Fruit fly (Drosophila melanogaster) whole organism, adult: ENCODE data around the gene CG2747.

Source experiments
- CG11617 ChIP-seq: fragments of 200-800 bp; sonication (Bioruptor generic); optimal IDR thresholded peaks from 2 replicates; lab custom pipeline; 2017; ENCODE audit warnings: mild to moderate bottlenecking, missing biosample characterization, missing genetic modification reagents, missing genetic modification characterization
- CG12768 ChIP-seq: fragments of 200-800 bp; sonication (Bioruptor generic); optimal IDR thresholded peaks from 2 replicates; lab custom pipeline; 2017; ENCODE audit warnings: missing biosample characterization, missing genetic modification characterization, mild to moderate bottlenecking, moderate library complexity, missing genetic modification reagents
- CG14711 ChIP-seq: fragments of 200-800 bp; sonication (Bioruptor generic); optimal IDR thresholded peaks from 2 replicates; lab custom pipeline; 2018; ENCODE audit warnings: missing biosample characterization, mild to moderate bottlenecking, missing genetic modification characterization, moderate library complexity
- CG1620 ChIP-seq: fragments of 200-800 bp; sonication (Bioruptor generic); optimal IDR thresholded peaks from 2 replicates; lab custom pipeline; 2016; ENCODE audit warnings: missing biosample characterization, missing genetic modification characterization
- CG33017 ChIP-seq: fragments of 200-800 bp; sonication (Bioruptor generic); optimal IDR thresholded peaks from 2 replicates; lab custom pipeline; 2018; ENCODE audit warnings: missing biosample characterization, mild to moderate bottlenecking, missing genetic modification characterization, moderate library complexity
- CG5204 ChIP-seq: fragments of 200-800 bp; sonication (Bioruptor generic); optimal IDR thresholded peaks from 2 replicates; lab custom pipeline; 2016; ENCODE audit warnings: missing biosample characterization, missing genetic modification characterization
- CG7045 ChIP-seq: fragments of 200-800 bp; sonication (Bioruptor generic); optimal IDR thresholded peaks from 2 replicates; lab custom pipeline; 2017; ENCODE audit warnings: missing biosample characterization, mild to moderate bottlenecking, missing genetic modification characterization
- CG7101 ChIP-seq: fragments of 200-800 bp; sonication (Bioruptor generic); optimal IDR thresholded peaks from 2 replicates; lab custom pipeline; 2018; ENCODE audit warnings: missing biosample characterization, mild to moderate bottlenecking, missing genetic modification characterization, moderate library complexity
- Clk ChIP-seq: fragments of 200-800 bp; sonication (Bioruptor generic); optimal IDR thresholded peaks from 2 replicates; lab custom pipeline; 2017; ENCODE audit warnings: missing biosample characterization, missing genetic modification characterization
- Crg-1 ChIP-seq: fragments of 200-800 bp; sonication (Bioruptor generic); optimal IDR thresholded peaks from 2 replicates; lab custom pipeline; 2016; ENCODE audit warnings: missing biosample characterization, missing genetic modification characterization
- Hr96 ChIP-seq: fragments of 200-800 bp; sonication (Bioruptor generic); optimal IDR thresholded peaks from 2 replicates; lab custom pipeline; 2016; ENCODE audit warnings: missing biosample characterization, missing genetic modification characterization
- Mnt ChIP-seq: fragments of 200-800 bp; sonication (Bioruptor generic); optimal IDR thresholded peaks from 2 replicates; lab custom pipeline; 2016; ENCODE audit warnings: missing biosample characterization, mild to moderate bottlenecking, missing genetic modification characterization
- bab1 ChIP-seq: fragments of 200-800 bp; sonication (Bioruptor generic); optimal IDR thresholded peaks from 3 replicates; lab custom pipeline; 2019; ENCODE audit warnings: missing biosample characterization, mild to moderate bottlenecking, missing genetic modification characterization, moderate library complexity
- cic ChIP-seq: fragments of 200-800 bp; sonication (Bioruptor generic); optimal IDR thresholded peaks from 2 replicates; lab custom pipeline; 2017; ENCODE audit warnings: missing biosample characterization, mild to moderate bottlenecking, missing genetic modification characterization, moderate library complexity
- cnc ChIP-seq, 2 experiments: fragments of >200 bp; optimal IDR thresholded peaks; 2 replicates each; lab custom pipeline; 2017
- ovo ChIP-seq: fragments of 200-800 bp; sonication (Bioruptor generic); optimal IDR thresholded peaks from 2 replicates; lab custom pipeline; 2016; ENCODE audit warnings: missing biosample characterization, missing genetic modification characterization
- pad ChIP-seq: fragments of 200-800 bp; sonication (Bioruptor generic); optimal IDR thresholded peaks from 3 replicates; lab custom pipeline; 2017; ENCODE audit warnings: missing biosample characterization, missing genetic modification characterization, mild to moderate bottlenecking, moderate library complexity, missing genetic modification reagents
- tj ChIP-seq: fragments of 200-800 bp; sonication (Bioruptor generic); optimal IDR thresholded peaks from 3 replicates; lab custom pipeline; 2017; ENCODE audit warnings: missing biosample characterization, mild to moderate bottlenecking, missing genetic modification characterization, moderate library complexity
- toe ChIP-seq: fragments of 200-800 bp; sonication (Bioruptor generic); optimal IDR thresholded peaks from 2 replicates; lab custom pipeline; 2016; ENCODE audit warnings: missing biosample characterization, missing genetic modification characterization

CG2747 gene

DNA sequence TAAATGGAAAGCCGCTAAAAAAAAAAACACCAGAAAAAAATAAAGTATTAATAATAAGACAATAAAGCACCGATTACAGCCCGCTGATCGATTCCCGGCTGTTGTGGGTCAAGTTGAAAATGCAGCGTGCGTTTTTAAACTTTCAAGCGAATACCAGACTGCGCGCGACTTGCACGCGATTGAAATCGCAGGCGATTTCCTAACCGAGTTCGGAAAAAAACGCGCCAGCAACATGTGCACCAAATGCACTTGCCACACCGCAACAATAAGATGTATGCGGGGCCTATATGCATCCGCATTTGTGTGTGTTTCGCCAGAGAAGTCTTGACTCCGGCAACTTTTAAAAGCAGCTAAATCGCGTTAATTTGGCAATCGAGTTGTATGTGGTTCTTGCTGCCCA, 39.1 kb downstream of the CG2747 start:
- TF ChIP-seq toe (GFP tag; lab: Kevin White, UChicago) (no peak), Clk (GFP tag; lab: Kevin White, UChicago) (no peak), CG5204 (GFP tag; lab: Kevin White, UChicago) (no peak), CG7045 (GFP tag; lab: Kevin White, UChicago) (no peak), CG14711 (tag; lab: Kevin White, UChicago) (no peak), CG33017 (tag; lab: Kevin White, UChicago) (no peak), tj (GFP tag; lab: Kevin White, UChicago) (no peak), bab1 (GFP tag; lab: Kevin White, UChicago) (no peak), Hr96 (GFP tag; lab: Kevin White, UChicago) (no peak)

DNA sequence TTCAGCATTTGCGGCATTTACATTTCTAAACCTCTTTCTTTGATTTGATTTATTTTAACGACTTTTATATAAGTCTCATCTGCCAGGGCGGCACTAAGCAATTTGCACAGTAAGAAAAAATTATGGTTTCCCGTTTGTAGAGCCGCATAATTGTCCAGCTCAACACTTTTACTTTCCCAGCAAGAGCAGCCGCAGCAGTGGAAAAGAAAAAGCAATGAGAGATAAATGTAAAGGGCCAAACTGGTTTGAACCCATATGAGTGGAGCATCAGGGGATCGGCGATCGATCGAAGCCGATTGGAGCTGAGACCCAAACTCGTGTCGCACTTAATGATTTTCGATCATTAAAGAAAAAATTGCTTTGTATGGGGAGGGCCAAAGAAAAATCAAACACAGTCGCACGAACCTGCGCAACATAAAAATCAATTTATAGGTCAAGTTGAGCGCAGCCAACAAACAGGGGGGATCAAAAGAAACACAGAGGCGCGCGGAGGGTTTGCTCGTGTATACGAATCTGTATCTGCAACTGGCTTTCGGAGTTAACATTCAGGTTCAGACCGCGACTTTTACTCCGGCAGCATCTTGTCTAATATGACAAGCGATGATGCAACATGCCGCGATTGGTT, 39.7 kb downstream of the CG2747 start:
- TF ChIP-seq CG12768 (no peak), CG7101 (no peak), CG14711 (tag; lab: Kevin White, UChicago) (no peak), bab1 (GFP tag; lab: Kevin White, UChicago) (no peak), tj (GFP tag; lab: Kevin White, UChicago) (no peak), pad (GFP tag; lab: Kevin White, UChicago) (no peak), cic (no peak)

DNA sequence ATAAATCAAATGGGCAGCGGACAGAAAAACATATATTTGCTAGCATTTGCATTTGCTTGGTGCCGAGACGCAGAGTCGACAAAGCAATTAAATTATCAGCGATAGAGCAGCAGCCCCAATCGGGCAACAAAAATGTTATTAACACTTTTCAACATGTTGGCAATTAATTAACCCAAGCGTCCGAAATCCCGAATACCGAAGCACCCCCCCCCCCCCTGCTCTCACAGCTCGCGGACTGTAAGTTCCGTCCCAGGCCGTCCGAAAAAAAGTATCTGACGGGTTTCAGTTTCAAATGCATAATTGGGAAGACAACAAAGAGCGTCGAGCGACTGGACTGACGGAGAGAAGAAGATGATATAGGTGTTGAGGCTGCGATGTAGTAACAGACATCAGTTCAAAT, 40.3 kb downstream of the CG2747 start:
- no peak for TF ChIP-seq cic
- TF ChIP-seq CG5204 (GFP tag; lab: Kevin White, UChicago) = no peak
- no peak for TF ChIP-seq pad (GFP tag; lab: Kevin White, UChicago)
- no peak for TF ChIP-seq CG14711 (tag; lab: Kevin White, UChicago)
- no peak for TF ChIP-seq Hr96 (GFP tag; lab: Kevin White, UChicago)
- no peak for TF ChIP-seq ovo (GFP tag; lab: Kevin White, UChicago)
- no peak for TF ChIP-seq CG7045 (GFP tag; lab: Kevin White, UChicago)
- no peak for TF ChIP-seq tj (GFP tag; lab: Kevin White, UChicago)
- TF ChIP-seq CG7101 = no peak
- TF ChIP-seq Crg-1 (GFP tag; lab: Kevin White, UChicago) = no peak
- no peak for TF ChIP-seq toe (GFP tag; lab: Kevin White, UChicago)
- TF ChIP-seq CG11617 (GFP tag; lab: Kevin White, UChicago) = no peak
- TF ChIP-seq Clk (GFP tag; lab: Kevin White, UChicago) = no peak

DNA sequence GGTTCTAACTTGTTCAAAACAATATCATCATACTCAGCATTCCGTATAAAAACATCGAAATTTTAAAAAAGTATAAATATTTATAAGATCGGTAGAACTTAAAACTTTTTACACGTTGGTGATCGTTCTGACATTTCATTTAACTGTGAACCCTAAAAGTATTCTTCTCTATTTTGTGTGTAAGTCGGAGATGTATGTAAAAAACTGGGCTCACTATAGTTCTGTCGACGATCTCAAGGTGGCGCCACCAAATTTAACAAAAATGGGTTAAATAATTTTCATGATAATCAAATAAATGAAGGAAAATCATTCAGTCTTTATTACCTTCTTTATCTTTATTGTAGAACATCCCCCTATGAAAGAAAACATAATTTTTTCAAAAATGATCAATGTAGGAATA, 49.2 kb downstream of the CG2747 start:
- TF ChIP-seq ovo (GFP tag; lab: Kevin White, UChicago) = no peak
- peak; percentile 52 for TF ChIP-seq bab1 (GFP tag; lab: Kevin White, UChicago)
- TF ChIP-seq cnc (optimal IDR thresholded peaks at IDR 0.05; lab: Kevin White, UChicago) = no peak

DNA sequence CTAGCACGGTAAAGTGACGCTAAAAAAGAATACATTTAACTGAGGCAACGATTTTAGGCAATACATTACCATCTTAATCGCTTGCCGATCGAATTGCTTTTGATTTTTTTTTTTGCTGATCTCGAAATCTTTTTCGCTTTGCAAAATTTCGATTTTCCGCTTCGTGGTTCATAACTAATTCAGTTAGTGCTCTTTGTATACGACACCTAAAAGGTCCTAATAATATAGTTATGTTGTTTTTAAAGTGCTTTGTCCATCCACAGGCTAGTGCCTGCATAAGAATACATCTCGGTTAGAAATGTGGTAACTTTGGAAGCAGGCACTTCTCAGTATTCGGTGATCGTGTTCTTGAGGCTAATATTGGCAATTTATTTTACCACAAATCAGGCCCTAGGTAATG, 50.4 kb downstream of the CG2747 start, which contains the start of gene Sfp84E:
Gene Sfp84E (minus strand): TSS at position 101 of the 400 bp plus-strand sequence.
- TF ChIP-seq CG5204 (GFP tag; lab: Kevin White, UChicago) (no peak), CG7045 (GFP tag; lab: Kevin White, UChicago) (no peak), tj (GFP tag; lab: Kevin White, UChicago) (no peak), CG1620 (GFP tag; lab: Kevin White, UChicago) (no peak), CG7101 (no peak), Hr96 (GFP tag; lab: Kevin White, UChicago) (no peak), pad (GFP tag; lab: Kevin White, UChicago) (no peak), CG12768 (no peak), cic (no peak), CG14711 (tag; lab: Kevin White, UChicago) (no peak), CG11617 (GFP tag; lab: Kevin White, UChicago) (no peak), Mnt (GFP tag; lab: Kevin White, UChicago) (no peak), Crg-1 (GFP tag; lab: Kevin White, UChicago) (no peak), Clk (GFP tag; lab: Kevin White, UChicago) (no peak)

DNA sequence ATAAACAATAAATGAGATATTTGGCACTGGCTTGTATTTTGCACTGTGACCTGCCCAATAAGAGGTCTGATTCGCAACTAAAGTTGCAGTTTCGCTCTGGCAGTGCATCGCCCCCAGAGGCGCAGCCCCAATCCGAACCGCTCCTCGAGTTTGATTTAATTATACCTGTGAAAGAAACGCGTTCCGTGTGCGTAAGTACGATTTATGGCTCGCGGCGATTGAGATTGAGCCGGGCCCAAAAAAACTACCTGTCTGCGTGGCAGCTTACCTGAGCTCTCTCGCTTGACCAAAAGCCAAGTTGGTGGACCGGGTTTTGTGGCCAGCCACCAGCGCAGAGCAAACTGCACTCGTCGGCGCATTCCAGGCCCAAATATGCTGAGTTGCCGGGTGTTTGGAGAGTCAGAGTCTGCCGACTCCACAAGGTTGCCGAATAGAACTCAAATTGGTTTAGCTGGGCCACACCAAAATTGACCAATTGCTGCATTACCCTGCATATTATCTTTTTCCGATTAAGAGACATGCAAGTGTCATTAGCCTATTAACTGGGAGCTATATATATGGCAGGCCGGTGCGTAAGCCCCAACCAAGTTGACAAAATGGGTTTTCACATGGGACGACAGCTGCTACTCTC, 52.1 kb downstream of the CG2747 start, which contains the start of the genes CD98hc and Os-C:
Gene CD98hc (minus strand): TSS at position 50 of the 631 bp plus-strand sequence.
Gene Os-C (plus strand): TSS at position 581 of the 631 bp plus-strand sequence.
- TF ChIP-seq CG7045 (GFP tag; lab: Kevin White, UChicago) (no peak), toe (GFP tag; lab: Kevin White, UChicago) (no peak), tj (GFP tag; lab: Kevin White, UChicago) (peak; percentile 95)
